Worm (Caenorhabditis elegans): Measurements from ENCODE around the gene zyg-12.

Gene zyg-12

ce11 chrII:4925198-4925764 is 24.4 kb upstream of the zyg-12 start, which contains the start of gene aagr-2:
aagr-2 (minus strand) TSS chrII:4925248.
- no peak for TF ChIP-seq lir-1 (GFP tag; conservative IDR thresholded peaks at IDR 0.05)
- TF ChIP-seq ztf-6 (GFP tag; IDR thresholded peaks at IDR 0.05): no peak
- no peak for TF ChIP-seq madf-8 (GFP tag; conservative IDR thresholded peaks at IDR 0.05)
- TF ChIP-seq ekl-4 (GFP tag; IDR thresholded peaks at IDR 0.05): no peak; the same call in 1 of the 2 replicates
- TF ChIP-seq fkh-3 (tag; optimal IDR thresholded peaks at IDR 0.05): no peak
- no peak for TF ChIP-seq Y67H2A.10 (GFP tag; conservative IDR thresholded peaks at IDR 0.05)
- no peak for TF ChIP-seq nhr-179 (tag; optimal IDR thresholded peaks at IDR 0.05)
- TF ChIP-seq ceh-79 (tag; optimal IDR thresholded peaks at IDR 0.05): no peak
- no peak for TF ChIP-seq ama-1 (optimal IDR thresholded peaks at IDR 0.05)
- no peak for TF ChIP-seq ama-1 (GFP tag; optimal IDR thresholded peaks at IDR 0.05)
- TF ChIP-seq rcor-1 (GFP tag; IDR thresholded peaks at IDR 0.05): no peak
- TF ChIP-seq nhr-90 (tag; optimal IDR thresholded peaks at IDR 0.05): peak; percentile 54
- peak; percentile 44 for TF ChIP-seq ets-4 (GFP tag; optimal IDR thresholded peaks at IDR 0.05)
- TF ChIP-seq atf-7 (tag; optimal IDR thresholded peaks at IDR 0.05): peak; percentile 92
- no peak for TF ChIP-seq madf-6 (GFP tag; IDR thresholded peaks at IDR 0.05)
- TF ChIP-seq cebp-1 (GFP tag; IDR thresholded peaks at IDR 0.05): no peak
- peak; percentile 60 for TF ChIP-seq cebp-1 (tag; optimal IDR thresholded peaks at IDR 0.05)
- no peak for TF ChIP-seq egl-18 (GFP tag; IDR thresholded peaks at IDR 0.05)
- TF ChIP-seq Y53G8AR.9 (GFP tag; conservative IDR thresholded peaks at IDR 0.05): no peak
- no peak for TF ChIP-seq B0019.2 (GFP tag; conservative IDR thresholded peaks at IDR 0.05)
- no peak for TF ChIP-seq nfya-1 (tag; optimal IDR thresholded peaks at IDR 0.05; ENCODE audit: borderline replicate concordance, insufficient read depth)
- peak; percentile 22; the same call in 1 of the 2 replicates for TF ChIP-seq nfyb-1 (GFP tag; IDR thresholded peaks at IDR 0.05)
- no peak for TF ChIP-seq him-1 (tag; optimal IDR thresholded peaks at IDR 0.05)
- TF ChIP-seq Y53F4B.3 (GFP tag; IDR thresholded peaks at IDR 0.05): no peak
- TF ChIP-seq madf-3 (GFP tag; IDR thresholded peaks at IDR 0.05): no peak
- no peak for TF ChIP-seq tlf-1 (GFP tag; optimal IDR thresholded peaks at IDR 0.05)
- TF ChIP-seq ztf-28 (GFP tag; IDR thresholded peaks at IDR 0.05): no peak
- TF ChIP-seq efl-1 (GFP tag; optimal IDR thresholded peaks at IDR 0.05): no peak
- no peak for TF ChIP-seq ceh-58 (GFP tag; IDR thresholded peaks at IDR 0.05)
- no peak for TF ChIP-seq mxl-1 (tag; optimal IDR thresholded peaks at IDR 0.05)
- TF ChIP-seq ceh-27 (GFP tag; optimal IDR thresholded peaks at IDR 0.05): no peak
- TF ChIP-seq xnd-1 (tag; optimal IDR thresholded peaks at IDR 0.05): no peak
- no peak for TF ChIP-seq dpl-1 (GFP tag; optimal IDR thresholded peaks at IDR 0.05)
- TF ChIP-seq unc-130 (GFP tag; optimal IDR thresholded peaks at IDR 0.05): no peak
- no peak for TF ChIP-seq dpff-1 (tag; optimal IDR thresholded peaks at IDR 0.05)
- peak; percentile 36 to 64 for TF ChIP-seq let-607 (tag; optimal IDR thresholded peaks at IDR 0.05)
- no peak for TF ChIP-seq madf-10 (tag; optimal IDR thresholded peaks at IDR 0.05)
- TF ChIP-seq ztf-25 (GFP tag; IDR thresholded peaks at IDR 0.05): no peak
- no peak for TF ChIP-seq mel-28 (tag; optimal IDR thresholded peaks at IDR 0.05; ENCODE audit: borderline replicate concordance)
- TF ChIP-seq F55B11.4 (tag; optimal IDR thresholded peaks at IDR 0.05; ENCODE audit: borderline replicate concordance, insufficient read depth): no peak
- TF ChIP-seq attf-3 (GFP tag; conservative IDR thresholded peaks at IDR 0.05): no peak
- no peak for TF ChIP-seq dox-1 (GFP tag; IDR thresholded peaks at IDR 0.05)
- TF ChIP-seq zfh-2 (GFP tag; conservative IDR thresholded peaks at IDR 0.05): no peak
- TF ChIP-seq snpc-1.3 (tag; optimal IDR thresholded peaks at IDR 0.05; ENCODE audit: insufficient read depth): no peak
- peak; percentile 18 for TF ChIP-seq ztf-22 (GFP tag; optimal IDR thresholded peaks at IDR 0.05)
- peak; percentile 86 for TF ChIP-seq pha-4 (tag; optimal IDR thresholded peaks at IDR 0.05)
- TF ChIP-seq D2030.7 (GFP tag; IDR thresholded peaks at IDR 0.05): no peak
- no peak for TF ChIP-seq hmg-20 (GFP tag; IDR thresholded peaks at IDR 0.05)
- TF ChIP-seq Y79H2A.3 (GFP tag; conservative IDR thresholded peaks at IDR 0.05): no peak
